Worm (Caenorhabditis elegans) whole organism, L3 larva: ENCODE results near the gene cyk-1.

Source experiments
- ZK546.5 ChIP-seq: sonication (generic microtip); optimal IDR thresholded peaks from 2 replicates; lab custom pipeline; 2017; ENCODE audit warnings: missing biosample characterization, missing genetic modification characterization
- nhr-77 ChIP-seq: fragments of 150-350 bp; optimal IDR thresholded peaks from 2 replicates; lab custom pipeline; 2014; ENCODE audit warnings: missing biosample characterization, missing genetic modification characterization
- snpc-4 ChIP-seq: fragments of 150-350 bp; optimal IDR thresholded peaks from 2 replicates; lab custom pipeline; 2014; ENCODE audit warnings: missing biosample characterization, missing genetic modification characterization

DNA sequence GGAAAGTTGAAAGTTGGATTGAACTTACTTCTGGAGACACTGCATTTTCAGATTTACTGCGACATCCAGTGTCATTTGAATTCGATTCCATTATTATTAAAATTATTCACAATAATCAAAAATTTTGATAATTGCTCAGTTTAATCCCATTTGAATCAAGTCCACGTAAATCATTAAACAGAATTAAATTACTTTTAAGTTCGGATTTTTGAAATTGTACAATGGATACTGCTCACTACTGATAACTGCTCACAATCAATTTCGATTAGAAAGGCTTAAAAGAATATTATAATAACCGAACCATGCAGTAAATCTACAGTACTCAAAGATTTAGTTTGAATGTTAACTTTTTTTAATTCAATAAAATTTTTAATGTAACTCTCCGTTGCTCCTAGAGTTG lies 35.2 kb upstream of the cyk-1 start, which contains the start of gene R01H2.4:
- TF ChIP-seq snpc-4 (tag; lab: Kevin White, UChicago) (no peak), ZK546.5 (tag; lab: Kevin White, UChicago) (no peak), nhr-77 (no peak)
